Fruit fly (Drosophila melanogaster) whole organism, embryonic: ENCODE measurements around the gene euc.
A peak's percentile ranks its signal among the peaks of the same experiment; 100 is the strongest.

ENCODE experiments used
- B-H2 ChIP-seq: fragments of 200-800 bp; sonication (Bioruptor generic); optimal IDR thresholded peaks from 2 replicates; lab custom pipeline; 2018; ENCODE audit warnings: missing biosample characterization, mild to moderate bottlenecking, missing genetic modification characterization
- HmgD ChIP-seq: fragments of 200-800 bp; sonication (Bioruptor generic); optimal IDR thresholded peaks from 3 replicates; lab custom pipeline; 2016; ENCODE audit warnings: missing biosample characterization, missing genetic modification characterization
- Sin3A ChIP-seq: fragments of >200 bp; optimal IDR thresholded peaks from 2 replicates; lab custom pipeline; 2018
- Stat92E ChIP-seq, 3 experiments: fragments of >200 bp in 2 of 3; fragments of 200-800 bp in 1 of 3; sonication (Bioruptor generic) in 1 of 3; optimal IDR thresholded peaks; 2 replicates each; lab custom pipeline; 2017 to 2019; ENCODE audit warnings: missing biosample characterization in 3 of 3, missing genetic modification characterization in 3 of 3, mild to moderate bottlenecking in 1 of 3, moderate library complexity in 1 of 3
- her ChIP-seq: fragments of 200-800 bp; sonication (Bioruptor generic); optimal IDR thresholded peaks from 2 replicates; lab custom pipeline; 2016; ENCODE audit warnings: missing biosample characterization, missing genetic modification characterization
- sima ChIP-seq: fragments of 200-800 bp; sonication (Bioruptor generic); optimal IDR thresholded peaks from 2 replicates; lab custom pipeline; 2016; ENCODE audit warnings: missing biosample characterization, missing genetic modification characterization

DNA sequence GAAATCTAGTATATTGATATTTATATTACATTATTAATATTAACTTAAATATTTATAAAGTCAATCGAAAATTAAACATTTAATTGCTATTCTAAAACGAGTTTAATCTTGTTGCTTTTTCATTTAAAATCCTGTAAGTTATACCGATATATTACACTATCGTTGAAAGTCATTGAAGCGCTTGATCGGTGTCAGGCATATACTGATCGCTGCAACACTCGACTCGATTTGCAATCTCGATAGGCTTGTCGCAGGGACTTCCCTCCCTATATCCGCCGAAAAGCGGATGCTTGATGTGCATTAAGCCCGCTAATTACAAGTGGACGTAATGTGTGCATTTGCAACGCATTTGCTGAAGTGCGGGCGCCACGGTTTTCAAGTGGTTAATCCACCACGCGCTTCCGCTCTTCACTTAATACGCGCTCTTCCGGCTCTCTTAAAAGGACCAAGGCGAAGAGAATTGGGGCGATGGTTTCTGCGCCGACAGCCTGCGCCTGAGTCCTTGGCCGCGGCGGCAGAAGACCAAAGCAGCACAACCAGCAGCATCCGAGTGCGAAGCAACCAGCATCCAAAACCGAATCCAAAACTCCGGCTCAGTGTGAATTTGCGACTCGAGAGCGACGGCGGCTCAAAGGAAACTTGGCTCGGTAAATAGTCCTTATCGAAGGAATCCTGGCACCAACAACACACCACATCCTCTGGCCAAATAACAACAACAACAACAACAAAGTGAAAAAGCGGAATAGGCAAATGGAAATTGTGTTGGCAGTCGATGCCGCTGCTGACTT is 49.5 kb downstream of the euc start, which contains the start of gene CG42613:
- TF ChIP-seq Sin3A (no peak), B-H2 (no peak), Stat92E (GFP tag; optimal IDR thresholded peaks at IDR 0.05; lab: Kevin White, UChicago) (no peak), sima (GFP tag; lab: Kevin White, UChicago) (peak; percentile 6), HmgD (GFP tag; lab: Kevin White, UChicago) (peak; percentile 52), her (GFP tag; lab: Kevin White, UChicago) (peak; percentile 74)
